Fruit fly (Drosophila melanogaster) whole organism, embryonic: Measurements from ENCODE around the gene SP555.

Experiments used
- CG10959 ChIP-seq: fragments of 200-800 bp; sonication (Bioruptor generic); IDR thresholded peaks from 2 replicates; pipeline ENCODE4 v1.3.6; 2022; ENCODE audit warnings: missing biosample characterization, missing genetic modification characterization
- CG11695 ChIP-seq: fragments of 200-800 bp; sonication (Bioruptor generic); IDR thresholded peaks from 3 replicates; pipeline ENCODE4 v1.3.6; 2022; ENCODE audit warnings: missing biosample characterization, missing genetic modification characterization
- CG13296 ChIP-seq: fragments of 200-800 bp; sonication (Bioruptor generic); optimal IDR thresholded peaks from 3 replicates; lab custom pipeline; 2018; ENCODE audit warnings: missing biosample characterization, mild to moderate bottlenecking, missing genetic modification characterization
- CG13894 ChIP-seq: fragments of 200-800 bp; sonication (Bioruptor generic); optimal IDR thresholded peaks from 3 replicates; lab custom pipeline; 2018; ENCODE audit warnings: missing biosample characterization, mild to moderate bottlenecking, missing genetic modification characterization, moderate library complexity
- CG14441 ChIP-seq: fragments of 200-800 bp; sonication (Bioruptor generic); IDR thresholded peaks from 2 replicates; pipeline ENCODE4 v1.3.6; 2022; ENCODE audit warnings: missing biosample characterization, missing genetic modification characterization
- CG14965 ChIP-seq: fragments of 200-800 bp; sonication (Bioruptor generic); optimal IDR thresholded peaks from 2 replicates; lab custom pipeline; 2016; ENCODE audit warnings: missing biosample characterization, missing genetic modification characterization, borderline replicate concordance
- CG15479 ChIP-seq: fragments of 200-800 bp; sonication (Bioruptor generic); optimal IDR thresholded peaks from 3 replicates; lab custom pipeline; 2019; ENCODE audit warnings: missing biosample characterization, mild to moderate bottlenecking, missing genetic modification characterization, moderate library complexity
- CG15696 ChIP-seq: fragments of 200-800 bp; sonication (Bioruptor generic); optimal IDR thresholded peaks from 2 replicates; lab custom pipeline; 2019; ENCODE audit warnings: missing biosample characterization, mild to moderate bottlenecking, missing genetic modification characterization, moderate library complexity
- CG1602 ChIP-seq: fragments of 200-800 bp; sonication (Bioruptor generic); optimal IDR thresholded peaks from 3 replicates; lab custom pipeline; 2016; ENCODE audit warnings: missing biosample characterization, missing genetic modification characterization
- CG17612 ChIP-seq: fragments of 200-800 bp; sonication (Bioruptor generic); IDR thresholded peaks from 2 replicates; pipeline ENCODE4 v1.3.6; 2022; ENCODE audit warnings: missing biosample characterization, missing genetic modification characterization
- CG31365 ChIP-seq: fragments of 200-800 bp; sonication (Bioruptor generic); optimal IDR thresholded peaks from 2 replicates; lab custom pipeline; 2018; ENCODE audit warnings: missing biosample characterization, mild to moderate bottlenecking, missing genetic modification characterization
- CG34422 ChIP-seq: fragments of 200-800 bp; sonication (Bioruptor generic); IDR thresholded peaks from 3 replicates; pipeline ENCODE4 v1.3.6; 2022; ENCODE audit warnings: missing biosample characterization, missing genetic modification characterization
- CG5953 ChIP-seq: fragments of 200-800 bp; sonication (Bioruptor generic); IDR thresholded peaks from 2 replicates; pipeline ENCODE4 v1.3.6; 2022; ENCODE audit warnings: missing biosample characterization, missing genetic modification characterization
- CG7556 ChIP-seq: fragments of 200-800 bp; sonication (Bioruptor generic); optimal IDR thresholded peaks from 2 replicates; lab custom pipeline; 2017; ENCODE audit warnings: missing biosample characterization, mild to moderate bottlenecking, missing genetic modification characterization
- CG8478 ChIP-seq: fragments of >200 bp; optimal IDR thresholded peaks from 2 replicates; lab custom pipeline; 2018
- CTCF ChIP-seq: fragments of 200-800 bp; sonication (Bioruptor generic); optimal IDR thresholded peaks from 2 replicates; lab custom pipeline; 2017; ENCODE audit warnings: missing biosample characterization, mild to moderate bottlenecking, missing genetic modification characterization, moderate library complexity
- Drgx ChIP-seq: fragments of 200-800 bp; sonication (Bioruptor generic); IDR thresholded peaks from 2 replicates; pipeline ENCODE4 v1.3.6; 2022; ENCODE audit warnings: missing biosample characterization, missing genetic modification characterization
- E2f1 ChIP-seq: fragments of 200-800 bp; sonication (Bioruptor generic); IDR thresholded peaks from 2 replicates; pipeline ENCODE4 v1.3.6; 2022; ENCODE audit warnings: missing biosample characterization, missing genetic modification characterization
- Ets65A ChIP-seq: fragments of 200-800 bp; sonication (Bioruptor generic); peaks from one replicate; lab custom pipeline; 2016; ENCODE audit warnings: missing biosample characterization, missing genetic modification characterization
- Fer3 ChIP-seq: fragments of 200-800 bp; sonication (Bioruptor generic); optimal IDR thresholded peaks from 2 replicates; lab custom pipeline; 2018; ENCODE audit warnings: missing biosample characterization, mild to moderate bottlenecking, missing genetic modification characterization, moderate library complexity
- Gsc ChIP-seq: fragments of 200-800 bp; sonication (Bioruptor generic); IDR thresholded peaks from 2 replicates; pipeline ENCODE4 v1.3.6; 2022; ENCODE audit warnings: missing biosample characterization, missing genetic modification characterization
- H15 ChIP-seq: fragments of 200-800 bp; sonication (Bioruptor generic); IDR thresholded peaks from 3 replicates; pipeline ENCODE4 v1.3.6; 2022; ENCODE audit warnings: missing biosample characterization, missing genetic modification characterization
- HLH3B ChIP-seq: fragments of 200-800 bp; sonication (Bioruptor generic); IDR thresholded peaks from 2 replicates; pipeline ENCODE4 v1.3.6; 2022; ENCODE audit warnings: missing biosample characterization, missing genetic modification characterization
- HmgD ChIP-seq: fragments of 200-800 bp; sonication (Bioruptor generic); optimal IDR thresholded peaks from 3 replicates; lab custom pipeline; 2016; ENCODE audit warnings: missing biosample characterization, missing genetic modification characterization
- Jarid2 ChIP-seq: fragments of 200-800 bp; sonication (Bioruptor generic); optimal IDR thresholded peaks from 3 replicates; lab custom pipeline; 2017; ENCODE audit warnings: mild to moderate bottlenecking, missing biosample characterization, missing genetic modification reagents, missing genetic modification characterization
- Lpt ChIP-seq: fragments of >200 bp; optimal IDR thresholded peaks from 2 replicates; lab custom pipeline; 2018; ENCODE audit warnings: missing biosample characterization, missing genetic modification characterization
- Nf-YC ChIP-seq: fragments of 200-800 bp; optimal IDR thresholded peaks from 3 replicates; lab custom pipeline; 2019; ENCODE audit warnings: missing biosample characterization, mild to moderate bottlenecking, missing genetic modification characterization, moderate library complexity
- Sry-δ ChIP-seq: fragments of 200-800 bp; sonication (Bioruptor generic); optimal IDR thresholded peaks from 2 replicates; lab custom pipeline; 2016; ENCODE audit warnings: missing biosample characterization, missing genetic modification characterization
- cad ChIP-seq: fragments of >200 bp; optimal IDR thresholded peaks from 2 replicates; lab custom pipeline; 2017; ENCODE audit warnings: missing biosample characterization, missing genetic modification characterization
- cwo ChIP-seq: fragments of 200-800 bp; sonication (Bioruptor generic); optimal IDR thresholded peaks from 3 replicates; lab custom pipeline; 2017; ENCODE audit warnings: missing biosample characterization, missing genetic modification characterization, mild to moderate bottlenecking, moderate library complexity, missing genetic modification reagents
- dm ChIP-seq: fragments of 200-800 bp; sonication (Bioruptor generic); optimal IDR thresholded peaks from 3 replicates; lab custom pipeline; 2016; ENCODE audit warnings: missing biosample characterization, missing genetic modification characterization
- dpn ChIP-seq, 2 experiments: fragments of 200-800 bp; sonication (Bioruptor generic); optimal IDR thresholded peaks; 3 replicates each; lab custom pipeline; 2016; ENCODE audit warnings: missing biosample characterization in 2 of 2, missing genetic modification characterization in 2 of 2
- esg ChIP-seq: fragments of 200-800 bp; sonication (Bioruptor generic); conservative IDR thresholded peaks from 2 replicates; pipeline ENCODE4 v1.3.6; 2022; ENCODE audit warnings: missing biosample characterization, missing genetic modification characterization
- ftz-f1 ChIP-seq: fragments of 200-800 bp; sonication (Bioruptor generic); optimal IDR thresholded peaks from 2 replicates; lab custom pipeline; 2016; ENCODE audit warnings: missing biosample characterization, missing genetic modification characterization
- gt ChIP-seq: fragments of 200-800 bp; sonication (Bioruptor generic); IDR thresholded peaks from 2 replicates; pipeline ENCODE4 v1.3.6; 2022; ENCODE audit warnings: missing biosample characterization, missing genetic modification characterization
- kni ChIP-seq: fragments of 200-800 bp; sonication (Bioruptor generic); optimal IDR thresholded peaks from 3 replicates; lab custom pipeline; 2017; ENCODE audit warnings: mild to moderate bottlenecking, missing biosample characterization, missing genetic modification reagents, missing genetic modification characterization
- luna ChIP-seq: fragments of 200-800 bp; sonication (Bioruptor generic); optimal IDR thresholded peaks from 2 replicates; lab custom pipeline; 2016; ENCODE audit warnings: missing biosample characterization, missing genetic modification characterization
- nerfin-2 ChIP-seq: fragments of 200-800 bp; sonication (Bioruptor generic); IDR thresholded peaks from 2 replicates; pipeline ENCODE4 v1.3.6; 2022; ENCODE audit warnings: missing biosample characterization, missing genetic modification characterization; ENCODE audit not compliant: partially characterized antibody
- nmo ChIP-seq: fragments of 200-800 bp; sonication (Bioruptor generic); optimal IDR thresholded peaks from 2 replicates; lab custom pipeline; 2018; ENCODE audit warnings: missing biosample characterization, mild to moderate bottlenecking, missing genetic modification characterization, moderate library complexity
- pb ChIP-seq: fragments of 200-800 bp; sonication (Bioruptor generic); optimal IDR thresholded peaks from 3 replicates; lab custom pipeline; 2016; ENCODE audit warnings: missing biosample characterization, missing genetic modification characterization
- pros ChIP-seq: fragments of 200-800 bp; sonication (Bioruptor generic); optimal IDR thresholded peaks from 3 replicates; lab custom pipeline; 2019; ENCODE audit warnings: missing biosample characterization, mild to moderate bottlenecking, missing genetic modification characterization, moderate library complexity
- ranshi ChIP-seq: fragments of 200-800 bp; sonication (Bioruptor generic); IDR thresholded peaks from 2 replicates; pipeline ENCODE4 v1.3.6; 2022; ENCODE audit warnings: missing biosample characterization, missing genetic modification characterization
- ro ChIP-seq: fragments of 200-800 bp; sonication (Bioruptor generic); IDR thresholded peaks from 2 replicates; pipeline ENCODE4 v1.3.6; 2022; ENCODE audit warnings: missing biosample characterization, missing genetic modification characterization
- sens ChIP-seq: fragments of 200-800 bp; sonication (Bioruptor generic); peaks from one replicate; lab custom pipeline; 2016; ENCODE audit warnings: missing biosample characterization, missing genetic modification characterization
- sisA ChIP-seq: fragments of 200-800 bp; sonication (Bioruptor generic); IDR thresholded peaks from 2 replicates; pipeline ENCODE4 v1.3.6; 2022; ENCODE audit warnings: missing biosample characterization, missing genetic modification characterization
- sna ChIP-seq: fragments of 200-800 bp; sonication (Bioruptor generic); IDR thresholded peaks from 2 replicates; pipeline ENCODE4 v1.3.6; 2022; ENCODE audit warnings: missing biosample characterization, missing genetic modification characterization; ENCODE audit not compliant: partially characterized antibody
- sob ChIP-seq: fragments of 200-800 bp; sonication (Bioruptor generic); IDR thresholded peaks from 2 replicates; pipeline ENCODE4 v1.3.6; 2022; ENCODE audit warnings: missing biosample characterization, missing genetic modification characterization
- sug ChIP-seq: fragments of 200-800 bp; optimal IDR thresholded peaks from 2 replicates; lab custom pipeline; 2019; ENCODE audit warnings: missing biosample characterization, mild to moderate bottlenecking, missing genetic modification characterization, moderate library complexity
- trh ChIP-seq: fragments of 200-800 bp; sonication (Bioruptor generic); optimal IDR thresholded peaks from 2 replicates; lab custom pipeline; 2016; ENCODE audit warnings: missing biosample characterization, missing genetic modification characterization
- vvl ChIP-seq: fragments of 200-800 bp; sonication (Bioruptor generic); IDR thresholded peaks from 2 replicates; pipeline ENCODE4 v1.3.6; 2022; ENCODE audit warnings: missing biosample characterization, missing genetic modification characterization
- yki ChIP-seq: fragments of >200 bp; optimal IDR thresholded peaks from 3 replicates; lab custom pipeline; 2018
- zfh1 ChIP-seq: fragments of 200-800 bp; sonication (Bioruptor generic); IDR thresholded peaks from 3 replicates; pipeline ENCODE4 v1.3.6; 2022; ENCODE audit warnings: missing biosample characterization, missing genetic modification characterization

SP555 gene

dm6 chr2L:5000919-5001581 is 36.5 kb upstream of the SP555 start (continued):
- TF ChIP-seq ro (GFP tag; lab: Robert Waterston, UW) (no peak), nmo (GFP tag; lab: Kevin White, UChicago) (peak; percentile 2), kni (peak; percentile 10), dm (GFP tag; lab: Kevin White, UChicago) (no peak), CG15479 (GFP tag; lab: Kevin White, UChicago) (no peak), Gsc (GFP tag; lab: Robert Waterston, UW) (peak; percentile 38; the same call in 1 of the 2 replicates), cad (peak; percentile 34), dpn (GFP tag; optimal IDR thresholded peaks at IDR 0.05; lab: Kevin White, UChicago) (peak in 1 of 2 experiments; percentile 4), CG14441 (GFP tag; lab: Robert Waterston, UW) (peak; percentile 65), Sry-δ (GFP tag; lab: Kevin White, UChicago) (no peak), Fer3 (no peak), CG1602 (GFP tag; lab: Kevin White, UChicago) (no peak), CG17612 (GFP tag; lab: Robert Waterston, UW) (peak; percentile 44), zfh1 (GFP tag; lab: Robert Waterston, UW) (peak; percentile 72), CG13894 (tag; lab: Kevin White, UChicago) (peak; percentile 72), CG14965 (GFP tag; lab: Kevin White, UChicago) (no peak), cwo (no peak), CG31365 (tag; lab: Kevin White, UChicago) (peak; percentile 100), sens (peak; percentile 11), yki (peak; percentile 21), Drgx (GFP tag; lab: Robert Waterston, UW) (peak; percentile 61), Jarid2 (GFP tag; lab: Kevin White, UChicago) (no peak), nerfin-2 (GFP tag; lab: Robert Waterston, UW) (0 out of 2 replicates have a peak, but pooled peaks have one; percentile 41), CTCF (GFP tag; lab: Kevin White, UChicago) (peak; percentile 33), ranshi (GFP tag; lab: Robert Waterston, UW) (peak; percentile 41; the same call in 1 of the 2 replicates), pros (GFP tag; lab: Kevin White, UChicago) (peak; percentile 65), sisA (GFP tag; lab: Robert Waterston, UW) (peak; percentile 3; the same call in 1 of the 2 replicates), gt (GFP tag; lab: Robert Waterston, UW) (no peak; the same call in 1 of the 2 replicates), HmgD (GFP tag; lab: Kevin White, UChicago) (peak; percentile 81), Nf-YC (peak; percentile 20), CG5953 (GFP tag; lab: Robert Waterston, UW) (peak; percentile 52; the same call in 1 of the 2 replicates), vvl (GFP tag; lab: Robert Waterston, UW) (peak; percentile 6), CG8478 (peak; percentile 92), E2f1 (GFP tag; lab: Robert Waterston, UW) (peak; percentile 28), sug (tag; lab: Kevin White, UChicago) (peak; percentile 41), Ets65A (GFP tag; lab: Kevin White, UChicago) (peak; percentile 73), H15 (GFP tag; lab: Robert Waterston, UW) (peak; percentile 48; the same call in 2 of the 3 replicates), CG15696 (no peak), sna (GFP tag; lab: Robert Waterston, UW) (no peak), trh (GFP tag; lab: Kevin White, UChicago) (no peak), luna (no peak), Lpt (GFP tag; lab: Kevin White, UChicago) (no peak), sob (GFP tag; lab: Robert Waterston, UW) (0 out of 2 replicates have a peak, but pooled peaks have one; percentile 9), CG7556 (no peak), pb (GFP tag; lab: Kevin White, UChicago) (no peak), CG13296 (GFP tag; lab: Kevin White, UChicago) (no peak), CG11695 (GFP tag; lab: Robert Waterston, UW) (peak; percentile 6; the same call in 1 of the 3 replicates), HLH3B (GFP tag; lab: Robert Waterston, UW) (no peak), CG10959 (GFP tag; lab: Robert Waterston, UW) (peak; percentile 29), CG34422 (peak; percentile 59; the same call in 1 of the 3 replicates), ftz-f1 (GFP tag; lab: Kevin White, UChicago) (peak; percentile 100), esg (GFP tag; lab: Robert Waterston, UW) (peak; percentile 41; the same call in 1 of the 2 replicates)
